Fruit fly (Drosophila melanogaster) whole organism, embryonic: ENCODE measurements around the gene CG13048.
A peak's percentile ranks its signal among the peaks of the same experiment; 100 is the strongest.

Experiments
- Aef1 ChIP-seq: fragments of 200-800 bp; sonication (Bioruptor generic); IDR thresholded peaks from 3 replicates; pipeline ENCODE4 v1.3.6; 2022; ENCODE audit warnings: missing biosample characterization, missing genetic modification characterization
- Antp ChIP-seq: fragments of 200-800 bp; sonication (Bioruptor generic); optimal IDR thresholded peaks from 3 replicates; lab custom pipeline; 2016; ENCODE audit warnings: missing biosample characterization, missing genetic modification characterization
- Bdp1 ChIP-seq: fragments of 200-800 bp; sonication (Bioruptor generic); optimal IDR thresholded peaks from 3 replicates; lab custom pipeline; 2016; ENCODE audit warnings: missing biosample characterization, missing genetic modification characterization
- BtbVII ChIP-seq: fragments of 200-800 bp; sonication (Bioruptor generic); optimal IDR thresholded peaks from 3 replicates; lab custom pipeline; 2017; ENCODE audit warnings: missing biosample characterization, mild to moderate bottlenecking, missing genetic modification characterization
- CG11560 ChIP-seq: fragments of 200-800 bp; sonication (Bioruptor generic); IDR thresholded peaks from 3 replicates; pipeline ENCODE4 v1.3.6; 2022; ENCODE audit warnings: missing biosample characterization, missing genetic modification characterization
- CG12299 ChIP-seq: fragments of 200-800 bp; sonication (Bioruptor generic); optimal IDR thresholded peaks from 2 replicates; lab custom pipeline; 2018; ENCODE audit warnings: missing biosample characterization, mild to moderate bottlenecking, missing genetic modification characterization
- CG12659 ChIP-seq: fragments of 200-800 bp; sonication (Bioruptor generic); optimal IDR thresholded peaks from 3 replicates; lab custom pipeline; 2017; ENCODE audit warnings: mild to moderate bottlenecking, missing biosample characterization, missing genetic modification reagents, missing genetic modification characterization
- CG12769 ChIP-seq: fragments of 200-800 bp; sonication (Bioruptor generic); optimal IDR thresholded peaks from 2 replicates; lab custom pipeline; 2019; ENCODE audit warnings: missing biosample characterization, mild to moderate bottlenecking, missing genetic modification characterization, moderate library complexity
- CG13287 ChIP-seq: fragments of 200-800 bp; sonication (Bioruptor generic); IDR thresholded peaks from 2 replicates; pipeline ENCODE4 v1.3.6; 2022; ENCODE audit warnings: missing biosample characterization, missing genetic modification characterization; ENCODE audit not compliant: partially characterized antibody
- CG13424 ChIP-seq: fragments of 200-800 bp; sonication (Bioruptor generic); optimal IDR thresholded peaks from 2 replicates; lab custom pipeline; 2019; ENCODE audit warnings: missing biosample characterization, mild to moderate bottlenecking, missing genetic modification characterization, moderate library complexity
- CG14860 ChIP-seq: fragments of 200-800 bp; sonication (Bioruptor generic); IDR thresholded peaks from 3 replicates; pipeline ENCODE4 v1.3.6; 2022; ENCODE audit warnings: missing biosample characterization, missing genetic modification characterization; ENCODE audit not compliant: partially characterized antibody
- CG15269 ChIP-seq: fragments of 200-800 bp; sonication (Bioruptor generic); optimal IDR thresholded peaks from 2 replicates; lab custom pipeline; 2018; ENCODE audit warnings: missing biosample characterization, mild to moderate bottlenecking, missing genetic modification characterization, moderate library complexity
- CG1647 ChIP-seq: fragments of 200-800 bp; sonication (Bioruptor generic); optimal IDR thresholded peaks from 3 replicates; lab custom pipeline; 2016; ENCODE audit warnings: missing biosample characterization, missing genetic modification characterization
- CG17186 ChIP-seq: fragments of 200-800 bp; sonication (Bioruptor generic); optimal IDR thresholded peaks from 3 replicates; lab custom pipeline; 2017; ENCODE audit warnings: missing biosample characterization, missing genetic modification reagents, missing genetic modification characterization
- CG17361 ChIP-seq: fragments of 200-800 bp; sonication (Bioruptor generic); IDR thresholded peaks from 3 replicates; pipeline ENCODE4 v1.3.6; 2022; ENCODE audit warnings: missing biosample characterization, missing genetic modification characterization
- CG17385 ChIP-seq: fragments of 200-800 bp; sonication (Bioruptor generic); optimal IDR thresholded peaks from 3 replicates; lab custom pipeline; 2018; ENCODE audit warnings: missing biosample characterization, mild to moderate bottlenecking, missing genetic modification characterization
- CG18011 ChIP-seq: fragments of 200-800 bp; sonication (Bioruptor generic); optimal IDR thresholded peaks from 2 replicates; lab custom pipeline; 2017; ENCODE audit warnings: missing biosample characterization, missing genetic modification characterization, mild to moderate bottlenecking, moderate library complexity, missing genotype
- CG2199 ChIP-seq: fragments of 200-800 bp; sonication (Bioruptor generic); IDR thresholded peaks from 3 replicates; pipeline ENCODE4 v1.3.6; 2022; ENCODE audit warnings: missing biosample characterization, missing genetic modification characterization
- CG30403 ChIP-seq: fragments of 200-800 bp; sonication (Bioruptor generic); optimal IDR thresholded peaks from 3 replicates; lab custom pipeline; 2016; ENCODE audit warnings: missing biosample characterization, missing genetic modification characterization
- CG32532 ChIP-seq: fragments of 200-800 bp; sonication (Bioruptor generic); IDR thresholded peaks from 2 replicates; pipeline ENCODE4 v1.3.6; 2022; ENCODE audit warnings: missing biosample characterization, missing genetic modification characterization
- CG32767 ChIP-seq: fragments of 200-800 bp; sonication (Bioruptor generic); IDR thresholded peaks from 2 replicates; pipeline ENCODE4 v1.3.6; 2022; ENCODE audit warnings: missing biosample characterization, missing genetic modification characterization
- CG3838 ChIP-seq: fragments of 200-800 bp; sonication (Bioruptor generic); optimal IDR thresholded peaks from 3 replicates; lab custom pipeline; 2016; ENCODE audit warnings: missing biosample characterization, missing genetic modification characterization
- CG42726 ChIP-seq: fragments of 200-800 bp; sonication (Bioruptor generic); IDR thresholded peaks from 2 replicates; pipeline ENCODE4 v1.3.6; 2022; ENCODE audit warnings: missing biosample characterization, missing genetic modification characterization; ENCODE audit not compliant: partially characterized antibody
- CG4854 ChIP-seq: fragments of 200-800 bp; sonication (Bioruptor generic); optimal IDR thresholded peaks from 2 replicates; lab custom pipeline; 2016; ENCODE audit warnings: missing biosample characterization, missing genetic modification characterization, inconsistent platforms
- CG9817 ChIP-seq: fragments of 200-800 bp; sonication (Bioruptor generic); optimal IDR thresholded peaks from 2 replicates; lab custom pipeline; 2018; ENCODE audit warnings: missing biosample characterization, mild to moderate bottlenecking, missing genetic modification characterization, moderate library complexity
- Dek ChIP-seq: fragments of 200-800 bp; sonication (Bioruptor generic); optimal IDR thresholded peaks from 3 replicates; lab custom pipeline; 2019; ENCODE audit warnings: missing biosample characterization, mild to moderate bottlenecking, missing genetic modification characterization, moderate library complexity
- E2f2 ChIP-seq: fragments of 200-800 bp; sonication (Bioruptor generic); IDR thresholded peaks from 2 replicates; pipeline ENCODE4 v1.3.6; 2022; ENCODE audit warnings: missing biosample characterization, missing genetic modification characterization
- Fer3 ChIP-seq: fragments of 200-800 bp; sonication (Bioruptor generic); optimal IDR thresholded peaks from 2 replicates; lab custom pipeline; 2018; ENCODE audit warnings: missing biosample characterization, mild to moderate bottlenecking, missing genetic modification characterization, moderate library complexity
- Gsc ChIP-seq: fragments of 200-800 bp; sonication (Bioruptor generic); IDR thresholded peaks from 2 replicates; pipeline ENCODE4 v1.3.6; 2022; ENCODE audit warnings: missing biosample characterization, missing genetic modification characterization
- HLHmδ ChIP-seq: fragments of 200-800 bp; sonication (Bioruptor generic); optimal IDR thresholded peaks from 2 replicates; lab custom pipeline; 2018; ENCODE audit warnings: missing biosample characterization, mild to moderate bottlenecking, missing genetic modification characterization, moderate library complexity
- Hr3 ChIP-seq: fragments of 200-800 bp; sonication (Bioruptor generic); optimal IDR thresholded peaks from 3 replicates; lab custom pipeline; 2016; ENCODE audit warnings: missing biosample characterization, missing genetic modification characterization
- bowl ChIP-seq: fragments of 200-800 bp; sonication (Bioruptor generic); IDR thresholded peaks from 2 replicates; pipeline ENCODE4 v1.3.6; 2022; ENCODE audit warnings: missing biosample characterization, missing genetic modification characterization
- chn ChIP-seq: fragments of 200-800 bp; sonication (Bioruptor generic); optimal IDR thresholded peaks from 2 replicates; lab custom pipeline; 2016; ENCODE audit warnings: missing biosample characterization, missing genetic modification characterization
- dan ChIP-seq: fragments of 200-800 bp; sonication (Bioruptor generic); IDR thresholded peaks from 2 replicates; pipeline ENCODE4 v1.3.6; 2022; ENCODE audit warnings: missing biosample characterization, missing genetic modification characterization
- gce ChIP-seq: fragments of 200-800 bp; sonication (Bioruptor generic); IDR thresholded peaks from 3 replicates; pipeline ENCODE4 v1.3.6; 2022; ENCODE audit warnings: missing biosample characterization, missing genetic modification characterization
- grau ChIP-seq: fragments of 200-800 bp; optimal IDR thresholded peaks from 3 replicates; lab custom pipeline; 2019; ENCODE audit warnings: missing biosample characterization, mild to moderate bottlenecking, missing genetic modification characterization, moderate library complexity
- h ChIP-seq: fragments of >200 bp; optimal IDR thresholded peaks from 2 replicates; lab custom pipeline; 2017
- lab ChIP-seq: fragments of 200-800 bp; sonication (Bioruptor generic); optimal IDR thresholded peaks from 3 replicates; lab custom pipeline; 2017; ENCODE audit warnings: missing biosample characterization, missing genetic modification characterization, mild to moderate bottlenecking, moderate library complexity, missing genetic modification reagents
- nerfin-2 ChIP-seq: fragments of 200-800 bp; sonication (Bioruptor generic); IDR thresholded peaks from 2 replicates; pipeline ENCODE4 v1.3.6; 2022; ENCODE audit warnings: missing biosample characterization, missing genetic modification characterization; ENCODE audit not compliant: partially characterized antibody
- nom ChIP-seq: fragments of 200-800 bp; sonication (Bioruptor generic); optimal IDR thresholded peaks from 2 replicates; lab custom pipeline; 2017; ENCODE audit warnings: missing biosample characterization, missing genetic modification characterization, mild to moderate bottlenecking, moderate library complexity, missing genetic modification reagents
- onecut ChIP-seq: fragments of 200-800 bp; sonication (Bioruptor generic); IDR thresholded peaks from 2 replicates; pipeline ENCODE4 v1.3.6; 2022; ENCODE audit warnings: missing biosample characterization, missing genetic modification characterization
- slbo ChIP-seq: fragments of 200-800 bp; sonication (Bioruptor generic); IDR thresholded peaks from 2 replicates; pipeline ENCODE4 v1.3.6; 2022; ENCODE audit warnings: missing biosample characterization, missing genetic modification characterization
- slp2 ChIP-seq: fragments of 200-800 bp; sonication (Bioruptor generic); optimal IDR thresholded peaks from 2 replicates; lab custom pipeline; 2016; ENCODE audit warnings: missing biosample characterization, missing genetic modification characterization
- so ChIP-seq: fragments of 200-800 bp; sonication (Bioruptor generic); IDR thresholded peaks from 3 replicates; pipeline ENCODE4 v1.3.6; 2022; ENCODE audit warnings: missing biosample characterization, missing genetic modification characterization
- stwl ChIP-seq: fragments of 200-800 bp; sonication (Bioruptor generic); optimal IDR thresholded peaks from 3 replicates; lab custom pipeline; 2018; ENCODE audit warnings: missing biosample characterization, mild to moderate bottlenecking, missing genetic modification characterization, moderate library complexity
- tap ChIP-seq: fragments of 200-800 bp; optimal IDR thresholded peaks from 3 replicates; lab custom pipeline; 2019; ENCODE audit warnings: missing biosample characterization, mild to moderate bottlenecking, missing genetic modification characterization, moderate library complexity
- unc-4 ChIP-seq: fragments of 200-800 bp; sonication (Bioruptor generic); IDR thresholded peaks from 2 replicates; pipeline ENCODE4 v1.3.6; 2022; ENCODE audit warnings: missing biosample characterization, missing genetic modification characterization; ENCODE audit not compliant: partially characterized antibody
- unpg ChIP-seq: fragments of 200-800 bp; sonication (Bioruptor generic); optimal IDR thresholded peaks from 3 replicates; lab custom pipeline; 2018; ENCODE audit warnings: missing biosample characterization, mild to moderate bottlenecking, missing genetic modification characterization, moderate library complexity
- vvl ChIP-seq: fragments of 200-800 bp; sonication (Bioruptor generic); IDR thresholded peaks from 2 replicates; pipeline ENCODE4 v1.3.6; 2022; ENCODE audit warnings: missing biosample characterization, missing genetic modification characterization

CG13048 gene

DNA sequence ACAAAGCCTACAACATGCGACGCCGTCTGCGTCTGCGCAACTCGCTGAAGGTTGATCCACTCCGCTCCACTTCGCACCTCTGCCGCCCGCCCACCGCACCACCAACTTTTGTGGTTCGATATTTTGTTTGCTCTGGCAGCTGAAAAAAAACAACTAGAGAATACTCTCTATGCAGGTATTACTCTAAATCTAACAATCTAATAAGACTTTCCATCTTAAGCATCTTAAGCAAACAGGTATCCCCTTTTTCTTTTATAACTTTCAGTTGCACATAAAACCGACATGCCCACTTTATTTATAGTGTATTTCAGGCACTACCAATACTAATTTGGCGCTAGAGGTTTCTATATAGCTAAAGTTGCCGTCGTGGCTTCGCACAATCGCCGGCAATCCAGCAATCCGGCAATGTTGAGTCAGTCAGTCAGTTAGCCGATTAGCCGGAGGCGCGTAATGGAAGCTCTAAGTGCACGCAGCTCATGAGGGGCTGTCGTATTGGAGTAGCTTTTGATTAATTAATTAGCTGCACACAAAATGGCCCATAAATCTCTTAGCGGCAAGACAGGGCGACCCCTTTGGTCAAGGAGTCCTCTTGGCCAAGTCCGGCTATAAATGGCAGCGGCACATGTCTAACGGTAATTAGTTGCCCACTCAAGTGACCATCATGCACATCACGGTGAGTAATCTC is 44.6 kb upstream of the CG13048 start, which contains the start of gene CG13058 (continued):
- TF ChIP-seq unc-4 (GFP tag; lab: Robert Waterston, UW) (no peak), CG12659 (GFP tag; lab: Kevin White, UChicago) (peak; percentile 70), vvl (GFP tag; lab: Robert Waterston, UW) (no peak), CG32767 (GFP tag; lab: Robert Waterston, UW) (peak; percentile 71; the same call in 1 of the 2 replicates), lab (peak; percentile 83), dan (GFP tag; lab: Robert Waterston, UW) (no peak), HLHmδ (GFP tag; lab: Kevin White, UChicago) (no peak), CG15269 (tag; lab: Kevin White, UChicago) (peak; percentile 86), CG17186 (GFP tag; lab: Kevin White, UChicago) (no peak), slp2 (GFP tag; lab: Kevin White, UChicago) (peak; percentile 37), Aef1 (peak; percentile 64), CG18011 (GFP tag; lab: Kevin White, UChicago) (no peak), CG14860 (GFP tag; lab: Robert Waterston, UW) (no peak), CG12299 (tag; lab: Kevin White, UChicago) (no peak), gce (GFP tag; lab: Robert Waterston, UW) (no peak), E2f2 (GFP tag; lab: Robert Waterston, UW) (peak; percentile 56), CG17385 (GFP tag; lab: Kevin White, UChicago) (peak; percentile 64), stwl (tag; lab: Kevin White, UChicago) (no peak), onecut (peak; percentile 30; the same call in 1 of the 2 replicates), so (GFP tag; lab: Robert Waterston, UW) (peak; percentile 89), CG1647 (peak; percentile 44), nerfin-2 (GFP tag; lab: Robert Waterston, UW) (no peak), CG4854 (GFP tag; lab: Kevin White, UChicago) (no peak), Gsc (no peak), nom (GFP tag; lab: Kevin White, UChicago) (no peak), CG2199 (GFP tag; lab: Robert Waterston, UW) (no peak), Dek (tag; lab: Kevin White, UChicago) (peak; percentile 60), CG17361 (peak; percentile 60; the same call in 2 of the 3 replicates), chn (GFP tag; lab: Kevin White, UChicago) (peak; percentile 46), BtbVII (GFP tag; lab: Kevin White, UChicago) (peak; percentile 51), tap (tag; lab: Kevin White, UChicago) (peak; percentile 59), unpg (peak; percentile 67), Bdp1 (GFP tag; lab: Kevin White, UChicago) (peak; percentile 10), CG13424 (peak; percentile 84), CG9817 (peak; percentile 71), CG13287 (no peak), CG11560 (tag; lab: Robert Waterston, UW) (0 out of 3 replicates have a peak, but pooled peaks have one; percentile 41), CG12769 (tag; lab: Kevin White, UChicago) (peak; percentile 84), Antp (GFP tag; lab: Kevin White, UChicago) (no peak), CG30403 (GFP tag; lab: Kevin White, UChicago) (peak; percentile 61), Hr3 (peak; percentile 48), CG32532 (no peak), CG42726 (GFP tag; lab: Robert Waterston, UW) (no peak), CG3838 (GFP tag; lab: Kevin White, UChicago) (peak; percentile 18), Fer3 (peak; percentile 59), bowl (GFP tag; lab: Robert Waterston, UW) (peak; percentile 77), grau (tag; lab: Kevin White, UChicago) (peak; percentile 79), h (lab: Kevin White, UChicago) (no peak), slbo (GFP tag; lab: Robert Waterston, UW) (peak; percentile 79)
